Worm (Caenorhabditis elegans) whole organism, L3 larva: Measurements from ENCODE around the gene sgk-1.

Experiments used
- ceh-82 ChIP-seq: fragments of 150-350 bp; optimal IDR thresholded peaks from 2 replicates; lab custom pipeline; 2014; ENCODE audit warnings: missing biosample characterization, missing genetic modification characterization
- elt-2 ChIP-seq: sonication (generic microtip); optimal IDR thresholded peaks from 2 replicates; lab custom pipeline; 2016; ENCODE audit warnings: missing genetic modification reagents, mild to moderate bottlenecking, missing genetic modification characterization, missing compliant biosample characterization
- elt-3 ChIP-seq, 3 experiments: fragments of 150-350 bp in 1 of 3; sonication (generic microtip) in 2 of 3; optimal IDR thresholded peaks; 2 replicates in 2 of 3; 4 replicates in 1 of 3; lab custom pipeline; 2014 to 2017; ENCODE audit warnings: missing biosample characterization in 3 of 3, missing genetic modification characterization in 3 of 3
- lin-39 ChIP-seq: fragments of 150-350 bp; optimal IDR thresholded peaks from 2 replicates; lab custom pipeline; 2018; ENCODE audit warnings: missing biosample characterization, missing genetic modification reagents, missing genetic modification characterization
- nhr-11 ChIP-seq: fragments of 150-350 bp; optimal IDR thresholded peaks from 2 replicates; lab custom pipeline; 2014; ENCODE audit warnings: missing biosample characterization, missing genetic modification characterization
- nhr-12 ChIP-seq: fragments of 150-350 bp; optimal IDR thresholded peaks from 2 replicates; lab custom pipeline; 2014; ENCODE audit warnings: missing biosample characterization, missing genetic modification characterization
- nhr-237 ChIP-seq: fragments of 150-350 bp; optimal IDR thresholded peaks from 2 replicates; lab custom pipeline; 2014; ENCODE audit warnings: missing biosample characterization, missing genetic modification characterization
- nhr-28 ChIP-seq: fragments of 150-350 bp; optimal IDR thresholded peaks from 2 replicates; lab custom pipeline; 2014; ENCODE audit warnings: missing biosample characterization, missing genetic modification characterization
- nhr-76 ChIP-seq: fragments of 150-350 bp; sonication (generic microtip); optimal IDR thresholded peaks from 5 replicates; lab custom pipeline; 2014; ENCODE audit warnings: missing biosample characterization, missing genetic modification characterization
- nhr-77 ChIP-seq: fragments of 150-350 bp; optimal IDR thresholded peaks from 2 replicates; lab custom pipeline; 2014; ENCODE audit warnings: missing biosample characterization, missing genetic modification characterization
- skn-1 ChIP-seq: fragments of 150-350 bp; optimal IDR thresholded peaks from 2 replicates; lab custom pipeline; 2014; ENCODE audit warnings: missing biosample characterization, missing genetic modification characterization

- TF ChIP-seq nhr-76 (tag; lab: Kevin White, UChicago) (no peak), ceh-82 (tag; lab: Kevin White, UChicago) (no peak), elt-3 (tag; optimal IDR thresholded peaks at IDR 0.05; lab: Kevin White, UChicago) (no peak), lin-39 (tag; lab: Kevin White, UChicago) (no peak), skn-1 (tag; lab: Kevin White, UChicago) (no peak), nhr-11 (no peak), nhr-77 (tag; lab: Kevin White, UChicago) (no peak), nhr-237 (tag; lab: Kevin White, UChicago) (no peak), nhr-28 (tag; lab: Kevin White, UChicago) (no peak), nhr-12 (no peak), elt-2 (no peak)
Observed at ce11 chrX:16210518-16210917, 51.4 kb downstream of the sgk-1 start, which contains the start of gene R11.4.
